Fruit fly (Drosophila melanogaster): ENCODE data around the gene CG10801.

Gene CG10801

dm6 chrX:3414003-3414767 is 46.2 kb upstream of the CG10801 start (continued):
- TF ChIP-seq pdm3 (GFP tag; optimal IDR thresholded peaks at IDR 0.05), result peak; percentile 44
- no peak for TF ChIP-seq CG8632 (GFP tag; optimal IDR thresholded peaks at IDR 0.05)
- peak; percentile 72 for TF ChIP-seq CG8119 (GFP tag; IDR thresholded peaks at IDR 0.05)
- peak; percentile 41 for TF ChIP-seq achi (GFP tag; optimal IDR thresholded peaks at IDR 0.05)
- no peak for TF ChIP-seq Sox102F (GFP tag; optimal IDR thresholded peaks at IDR 0.05)
- no peak for TF ChIP-seq Eip93F (GFP tag; optimal IDR thresholded peaks at IDR 0.05)
- TF ChIP-seq OdsH (GFP tag; optimal IDR thresholded peaks at IDR 0.05), result peak; percentile 47
- TF ChIP-seq lz (GFP tag; optimal IDR thresholded peaks at IDR 0.05), result no peak
- no peak for TF ChIP-seq Hr39 (GFP tag; optimal IDR thresholded peaks at IDR 0.05)
- TF ChIP-seq CG6276 (GFP tag; optimal IDR thresholded peaks at IDR 0.05), result peak; percentile 65
- TF ChIP-seq spab (GFP tag; optimal IDR thresholded peaks at IDR 0.05), result no peak
- peak; percentile 70; the same call in 1 of the 2 replicates for TF ChIP-seq CG15336 (GFP tag; IDR thresholded peaks at IDR 0.05)
- no peak for TF ChIP-seq CG3032 (tag; optimal IDR thresholded peaks at IDR 0.05)
- no peak for TF ChIP-seq CG11902 (GFP tag; optimal IDR thresholded peaks at IDR 0.05)
- peak; percentile 32 for TF ChIP-seq CG10631 (GFP tag; optimal IDR thresholded peaks at IDR 0.05)
- no peak for TF ChIP-seq dac (GFP tag; optimal IDR thresholded peaks at IDR 0.05)
- TF ChIP-seq CG16779 (tag; optimal IDR thresholded peaks at IDR 0.05), result no peak
- TF ChIP-seq ss (GFP tag; optimal IDR thresholded peaks at IDR 0.05), result no peak
- TF ChIP-seq topi (GFP tag; optimal IDR thresholded peaks at IDR 0.05), result no peak
- no peak for TF ChIP-seq CG10669 (GFP tag; optimal IDR thresholded peaks at IDR 0.05)
- no peak for TF ChIP-seq Met (GFP tag; optimal IDR thresholded peaks at IDR 0.05)
- TF ChIP-seq dsx (GFP tag; optimal IDR thresholded peaks at IDR 0.05; ENCODE audit: poor library complexity, severe bottlenecking), result no peak
- peak in 1 of 2 experiments; percentile 60 for TF ChIP-seq salr (GFP tag; optimal IDR thresholded peaks at IDR 0.05)
- no peak for TF ChIP-seq CG6792 (GFP tag; optimal IDR thresholded peaks at IDR 0.05)
- no peak for TF ChIP-seq CG8319 (GFP tag; optimal IDR thresholded peaks at IDR 0.05)
- TF ChIP-seq fd85E (GFP tag; optimal IDR thresholded peaks at IDR 0.05), result no peak
- no peak for TF ChIP-seq CG6808 (GFP tag; optimal IDR thresholded peaks at IDR 0.05)
- peak; percentile 64; the same call in 2 of the 3 replicates for TF ChIP-seq eg (GFP tag; IDR thresholded peaks at IDR 0.05)
- TF ChIP-seq fkh (GFP tag; optimal IDR thresholded peaks at IDR 0.05), result peak; percentile 27
- TF ChIP-seq esn (GFP tag; optimal IDR thresholded peaks at IDR 0.05), result no peak
- peak; percentile 41 for TF ChIP-seq Hr4 (GFP tag; optimal IDR thresholded peaks at IDR 0.05)
- TF ChIP-seq acj6 (GFP tag; optimal IDR thresholded peaks at IDR 0.05), result peak; percentile 3
- TF ChIP-seq CG3919 (GFP tag; optimal IDR thresholded peaks at IDR 0.05), result peak; percentile 35
- no peak for TF ChIP-seq fd59A (GFP tag; optimal IDR thresholded peaks at IDR 0.05)
- peak; percentile 75 for TF ChIP-seq CG32006 (GFP tag; optimal IDR thresholded peaks at IDR 0.05)
- TF ChIP-seq cyc (GFP tag; optimal IDR thresholded peaks at IDR 0.05), result no peak
- peak; percentile 48; the same call in 1 of the 2 replicates for TF ChIP-seq Gug (GFP tag; IDR thresholded peaks at IDR 0.05)
- peak; percentile 55; the same call in 1 of the 3 replicates for TF ChIP-seq CG6163 (GFP tag; IDR thresholded peaks at IDR 0.05)
- no peak for TF ChIP-seq vri (GFP tag; optimal IDR thresholded peaks at IDR 0.05)
- no peak for TF ChIP-seq Eip75B (GFP tag; optimal IDR thresholded peaks at IDR 0.05)

dm6 chrX:3423199-3423768 is 37.1 kb upstream of the CG10801 start:
- TF ChIP-seq Met (GFP tag; optimal IDR thresholded peaks at IDR 0.05) (no peak), CG34406 (GFP tag; optimal IDR thresholded peaks at IDR 0.05) (no peak), Eip75B (GFP tag; optimal IDR thresholded peaks at IDR 0.05) (peak; percentile 5), lz (GFP tag; optimal IDR thresholded peaks at IDR 0.05) (no peak), Hr38 (GFP tag; optimal IDR thresholded peaks at IDR 0.05) (no peak), vri (GFP tag; optimal IDR thresholded peaks at IDR 0.05) (no peak), CG10631 (GFP tag; optimal IDR thresholded peaks at IDR 0.05) (peak; percentile 49), Hr39 (GFP tag; optimal IDR thresholded peaks at IDR 0.05) (peak; percentile 22), Smox (GFP tag; optimal IDR thresholded peaks at IDR 0.05) (no peak), CG11762 (GFP tag; optimal IDR thresholded peaks at IDR 0.05; ENCODE audit: insufficient read depth) (peak; percentile 7), CG15336 (GFP tag; IDR thresholded peaks at IDR 0.05) (peak; percentile 90), eg (GFP tag; IDR thresholded peaks at IDR 0.05) (peak; percentile 92), CG3032 (tag; optimal IDR thresholded peaks at IDR 0.05) (no peak), OdsH (GFP tag; optimal IDR thresholded peaks at IDR 0.05) (peak; percentile 50), salr (GFP tag; optimal IDR thresholded peaks at IDR 0.05) (peak in 1 of 2 experiments; percentile 28), svp (GFP tag) (peak; percentile 55), Hr4 (GFP tag; optimal IDR thresholded peaks at IDR 0.05) (peak; percentile 89), pdm3 (GFP tag; optimal IDR thresholded peaks at IDR 0.05) (peak; percentile 57), esn (GFP tag; optimal IDR thresholded peaks at IDR 0.05) (peak; percentile 14), Lpt (GFP tag; optimal IDR thresholded peaks at IDR 0.05) (peak; percentile 80), CG6854 (GFP tag; optimal IDR thresholded peaks at IDR 0.05) (no peak), Eip93F (GFP tag; optimal IDR thresholded peaks at IDR 0.05) (no peak)
